Fruit fly (Drosophila melanogaster) whole organism, embryonic: Measurements from ENCODE around the gene CG42449.

ENCODE experiments used
- Abd-B ChIP-seq: fragments of 200-800 bp; sonication (Bioruptor generic); optimal IDR thresholded peaks from 2 replicates; lab custom pipeline; 2018; ENCODE audit warnings: missing biosample characterization, mild to moderate bottlenecking, missing genetic modification characterization, moderate library complexity
- Atf3 ChIP-seq: fragments of 200-800 bp; sonication (Bioruptor generic); optimal IDR thresholded peaks from 3 replicates; lab custom pipeline; 2016; ENCODE audit warnings: missing biosample characterization, missing genetic modification characterization
- B-H2 ChIP-seq: fragments of 200-800 bp; sonication (Bioruptor generic); optimal IDR thresholded peaks from 2 replicates; lab custom pipeline; 2018; ENCODE audit warnings: missing biosample characterization, mild to moderate bottlenecking, missing genetic modification characterization
- CG10431 ChIP-seq: fragments of 200-800 bp; sonication (Bioruptor generic); optimal IDR thresholded peaks from 3 replicates; lab custom pipeline; 2018; ENCODE audit warnings: missing biosample characterization, mild to moderate bottlenecking, missing genetic modification characterization
- CG11504 ChIP-seq: fragments of 200-800 bp; sonication (Bioruptor generic); optimal IDR thresholded peaks from 3 replicates; lab custom pipeline; 2019; ENCODE audit warnings: missing biosample characterization, mild to moderate bottlenecking, missing genetic modification characterization, moderate library complexity
- CG12299 ChIP-seq: fragments of 200-800 bp; sonication (Bioruptor generic); optimal IDR thresholded peaks from 2 replicates; lab custom pipeline; 2018; ENCODE audit warnings: missing biosample characterization, mild to moderate bottlenecking, missing genetic modification characterization
- CG14965 ChIP-seq: fragments of 200-800 bp; sonication (Bioruptor generic); optimal IDR thresholded peaks from 2 replicates; lab custom pipeline; 2016; ENCODE audit warnings: missing biosample characterization, missing genetic modification characterization, borderline replicate concordance
- CG16813 ChIP-seq: fragments of 200-800 bp; sonication (Bioruptor generic); IDR thresholded peaks from 3 replicates; pipeline ENCODE4 v1.3.6; 2022; ENCODE audit warnings: missing biosample characterization, missing genetic modification characterization; ENCODE audit not compliant: partially characterized antibody
- CG17186 ChIP-seq: fragments of 200-800 bp; sonication (Bioruptor generic); optimal IDR thresholded peaks from 3 replicates; lab custom pipeline; 2017; ENCODE audit warnings: missing biosample characterization, missing genetic modification reagents, missing genetic modification characterization
- CG30020 ChIP-seq: fragments of 200-800 bp; optimal IDR thresholded peaks from 2 replicates; lab custom pipeline; 2019; ENCODE audit warnings: missing biosample characterization, mild to moderate bottlenecking, missing genetic modification characterization, moderate library complexity
- CG33557 ChIP-seq: fragments of 200-800 bp; sonication (Bioruptor generic); optimal IDR thresholded peaks from 2 replicates; lab custom pipeline; 2019; ENCODE audit warnings: missing biosample characterization, mild to moderate bottlenecking, missing genetic modification characterization, moderate library complexity
- CG34376 ChIP-seq: fragments of 200-800 bp; sonication (Bioruptor generic); optimal IDR thresholded peaks from 2 replicates; lab custom pipeline; 2018; ENCODE audit warnings: missing biosample characterization, mild to moderate bottlenecking, missing genetic modification characterization
- CG3726 ChIP-seq: fragments of 200-800 bp; sonication (Bioruptor generic); IDR thresholded peaks from 3 replicates; pipeline ENCODE4, ENCODE4 v1.3.6; 2022; ENCODE audit warnings: missing biosample characterization, missing genetic modification characterization
- CG4360 ChIP-seq: fragments of 200-800 bp; sonication (Bioruptor generic); IDR thresholded peaks from 2 replicates; pipeline ENCODE4 v1.3.6; 2022; ENCODE audit warnings: missing biosample characterization, missing genetic modification characterization
- CG4617 ChIP-seq: fragments of 200-800 bp; sonication (Bioruptor generic); optimal IDR thresholded peaks from 3 replicates; lab custom pipeline; 2016; ENCODE audit warnings: missing biosample characterization, missing genetic modification characterization, borderline replicate concordance
- CG6272 ChIP-seq: fragments of 200-800 bp; sonication (Bioruptor generic); IDR thresholded peaks from 2 replicates; pipeline ENCODE4 v1.3.6; 2022; ENCODE audit warnings: missing biosample characterization, missing genetic modification characterization
- CG6791 ChIP-seq: fragments of 200-800 bp; sonication (Bioruptor generic); IDR thresholded peaks from 3 replicates; pipeline ENCODE4 v1.3.6; 2022; ENCODE audit warnings: missing biosample characterization, missing genetic modification characterization; ENCODE audit not compliant: partially characterized antibody
- CG7928 ChIP-seq: fragments of 200-800 bp; sonication (Bioruptor generic); optimal IDR thresholded peaks from 2 replicates; lab custom pipeline; 2017; ENCODE audit warnings: missing biosample characterization, mild to moderate bottlenecking, missing genetic modification characterization
- CHES-1-like ChIP-seq: fragments of 200-800 bp; sonication (Bioruptor generic); optimal IDR thresholded peaks from 2 replicates; lab custom pipeline; 2016; ENCODE audit warnings: missing biosample characterization, missing genetic modification characterization
- CrebB ChIP-seq: fragments of 200-800 bp; sonication (Bioruptor generic); optimal IDR thresholded peaks from 3 replicates; lab custom pipeline; 2018; ENCODE audit warnings: missing biosample characterization, mild to moderate bottlenecking, missing genetic modification characterization
- Dll ChIP-seq: fragments of 200-800 bp; sonication (Bioruptor generic); IDR thresholded peaks from 4 replicates; pipeline ENCODE4 v1.3.6; 2022; ENCODE audit warnings: missing biosample characterization, missing genetic modification characterization; ENCODE audit not compliant: partially characterized antibody
- Dref ChIP-seq: fragments of 200-800 bp; sonication (Bioruptor generic); IDR thresholded peaks from 2 replicates; pipeline ENCODE4 v1.3.6; 2022; ENCODE audit warnings: missing biosample characterization, missing genetic modification characterization
- Eip74EF ChIP-seq, 2 experiments: fragments of 200-800 bp in 1 of 2; fragments of >200 bp in 1 of 2; sonication (Bioruptor generic) in 1 of 2; optimal IDR thresholded peaks; 2 replicates each; lab custom pipeline; 2017 to 2019; ENCODE audit warnings: missing biosample characterization in 2 of 2, missing genetic modification characterization in 2 of 2, mild to moderate bottlenecking in 1 of 2, moderate library complexity in 1 of 2
- HLH54F ChIP-seq: fragments of 200-800 bp; sonication (Bioruptor generic); optimal IDR thresholded peaks from 3 replicates; lab custom pipeline; 2016; ENCODE audit warnings: missing biosample characterization, missing genetic modification characterization
- MBD-R2 ChIP-seq: fragments of 200-800 bp; sonication (Bioruptor generic); IDR thresholded peaks from 2 replicates; pipeline ENCODE4 v1.3.6; 2022; ENCODE audit warnings: missing biosample characterization, missing genetic modification characterization
- MESR4 ChIP-seq: fragments of 200-800 bp; sonication (Bioruptor generic); optimal IDR thresholded peaks from 2 replicates; lab custom pipeline; 2018; ENCODE audit warnings: missing biosample characterization, mild to moderate bottlenecking, missing genetic modification characterization, moderate library complexity
- Nf-YA ChIP-seq: fragments of 200-800 bp; sonication (Bioruptor generic); IDR thresholded peaks from 2 replicates; pipeline ENCODE4 v1.3.6; 2022; ENCODE audit warnings: missing biosample characterization, missing genetic modification characterization
- Nf-YC ChIP-seq: fragments of 200-800 bp; optimal IDR thresholded peaks from 3 replicates; lab custom pipeline; 2019; ENCODE audit warnings: missing biosample characterization, mild to moderate bottlenecking, missing genetic modification characterization, moderate library complexity
- Oaz ChIP-seq: fragments of 200-800 bp; sonication (Bioruptor generic); IDR thresholded peaks from 2 replicates; pipeline ENCODE4 v1.3.6; 2022; ENCODE audit warnings: missing biosample characterization, missing genetic modification characterization
- Optix ChIP-seq: fragments of 200-800 bp; sonication (Bioruptor generic); IDR thresholded peaks from 3 replicates; pipeline ENCODE4 v1.3.6; 2022; ENCODE audit warnings: missing biosample characterization, missing genetic modification characterization
- Stat92E ChIP-seq, 3 experiments: fragments of >200 bp in 2 of 3; fragments of 200-800 bp in 1 of 3; sonication (Bioruptor generic) in 1 of 3; optimal IDR thresholded peaks; 2 replicates each; lab custom pipeline; 2017 to 2019; ENCODE audit warnings: missing biosample characterization in 3 of 3, missing genetic modification characterization in 3 of 3, mild to moderate bottlenecking in 1 of 3, moderate library complexity in 1 of 3
- bbx ChIP-seq: fragments of 200-800 bp; sonication (Bioruptor generic); IDR thresholded peaks from 2 replicates; pipeline ENCODE4 v1.3.6; 2022; ENCODE audit warnings: missing biosample characterization, missing genetic modification characterization; ENCODE audit not compliant: partially characterized antibody
- cato ChIP-seq: fragments of 200-800 bp; sonication (Bioruptor generic); optimal IDR thresholded peaks from 2 replicates; lab custom pipeline; 2016; ENCODE audit warnings: missing biosample characterization, missing genetic modification characterization, borderline replicate concordance
- dan ChIP-seq: fragments of 200-800 bp; sonication (Bioruptor generic); IDR thresholded peaks from 2 replicates; pipeline ENCODE4 v1.3.6; 2022; ENCODE audit warnings: missing biosample characterization, missing genetic modification characterization
- eve ChIP-seq, 2 experiments: fragments of >200 bp; optimal IDR thresholded peaks; 2 replicates each; lab custom pipeline; 2017; ENCODE audit warnings: missing biosample characterization in 2 of 2, missing genetic modification characterization in 2 of 2
- gcm2 ChIP-seq: fragments of 200-800 bp; sonication (Bioruptor generic); optimal IDR thresholded peaks from 2 replicates; lab custom pipeline; 2016; ENCODE audit warnings: missing biosample characterization, missing genetic modification characterization
- gro ChIP-seq: fragments of 200-800 bp; sonication (Bioruptor generic); optimal IDR thresholded peaks from 2 replicates; lab custom pipeline; 2016; ENCODE audit warnings: missing biosample characterization, missing genetic modification characterization
- hbn ChIP-seq: fragments of 200-800 bp; sonication (Bioruptor generic); IDR thresholded peaks from 2 replicates; pipeline ENCODE4 v1.3.6; 2022; ENCODE audit warnings: missing biosample characterization, missing genetic modification characterization; ENCODE audit not compliant: partially characterized antibody
- her ChIP-seq: fragments of 200-800 bp; sonication (Bioruptor generic); optimal IDR thresholded peaks from 2 replicates; lab custom pipeline; 2016; ENCODE audit warnings: missing biosample characterization, missing genetic modification characterization
- ind ChIP-seq: fragments of 200-800 bp; sonication (Bioruptor generic); optimal IDR thresholded peaks from 3 replicates; lab custom pipeline; 2016; ENCODE audit warnings: missing biosample characterization, missing genetic modification characterization
- jigr1 ChIP-seq: fragments of 200-800 bp; sonication (Bioruptor generic); IDR thresholded peaks from 3 replicates; pipeline ENCODE4 v1.3.6; 2022; ENCODE audit warnings: missing biosample characterization, missing genetic modification characterization
- sim ChIP-seq: fragments of 200-800 bp; sonication (Bioruptor generic); IDR thresholded peaks from 2 replicates; pipeline ENCODE4 v1.3.6; 2022; ENCODE audit warnings: missing biosample characterization, missing genetic modification characterization
- sisA ChIP-seq: fragments of 200-800 bp; sonication (Bioruptor generic); IDR thresholded peaks from 2 replicates; pipeline ENCODE4 v1.3.6; 2022; ENCODE audit warnings: missing biosample characterization, missing genetic modification characterization
- slou ChIP-seq: fragments of 200-800 bp; sonication (Bioruptor generic); optimal IDR thresholded peaks from 3 replicates; lab custom pipeline; 2016; ENCODE audit warnings: missing biosample characterization, missing genetic modification characterization
- ssp ChIP-seq: fragments of 200-800 bp; sonication (Bioruptor generic); IDR thresholded peaks from 2 replicates; pipeline ENCODE4 v1.3.6; 2022; ENCODE audit warnings: missing biosample characterization, missing genetic modification characterization
- unc-4 ChIP-seq: fragments of 200-800 bp; sonication (Bioruptor generic); IDR thresholded peaks from 2 replicates; pipeline ENCODE4 v1.3.6; 2022; ENCODE audit warnings: missing biosample characterization, missing genetic modification characterization; ENCODE audit not compliant: partially characterized antibody
- wdn ChIP-seq: fragments of 200-800 bp; sonication (Bioruptor generic); IDR thresholded peaks from 2 replicates; pipeline ENCODE4 v1.3.6; 2022; ENCODE audit warnings: missing biosample characterization, missing genetic modification characterization
- zfh2 ChIP-seq: fragments of 200-800 bp; sonication (Bioruptor generic); optimal IDR thresholded peaks from 2 replicates; lab custom pipeline; 2016; ENCODE audit warnings: missing biosample characterization, missing genetic modification characterization

The CG42449 gene

dm6 chrX:5679933-5680667 lies 2.9 kb upstream of the CG42449 start, which contains the start of the genes Tre1 and Gr5a (continued):
- TF ChIP-seq CG4360 (GFP tag; lab: Robert Waterston, UW) = 0 out of 2 replicates have a peak, but pooled peaks have one; percentile 43
- TF ChIP-seq CG6791 (GFP tag; lab: Robert Waterston, UW) = no peak; the same call in 2 of the 3 replicates
- TF ChIP-seq sim = no peak
- TF ChIP-seq CG33557 (GFP tag; lab: Kevin White, UChicago) = no peak
- TF ChIP-seq Dll (GFP tag; lab: Robert Waterston, UW) = peak; percentile 37; the same call in 1 of the 4 replicates
- no peak for TF ChIP-seq ssp
- no peak for TF ChIP-seq wdn (GFP tag; lab: Robert Waterston, UW)
- TF ChIP-seq CG34376 = no peak
- 0 out of 3 replicates have a peak, but pooled peaks have one; percentile 21 for TF ChIP-seq CG16813 (GFP tag; lab: Robert Waterston, UW)
- TF ChIP-seq CrebB (tag; lab: Kevin White, UChicago) = no peak
- no peak for TF ChIP-seq Nf-YC (tag; lab: Kevin White, UChicago)
- TF ChIP-seq ind (GFP tag; lab: Kevin White, UChicago) = no peak
- no peak for TF ChIP-seq her (GFP tag; lab: Kevin White, UChicago)
- TF ChIP-seq cato = no peak
- peak; percentile 47; the same call in 1 of the 2 replicates for TF ChIP-seq bbx
- no peak for TF ChIP-seq CG17186
- no peak for TF ChIP-seq CG3726
- TF ChIP-seq Stat92E (GFP tag; optimal IDR thresholded peaks at IDR 0.05; lab: Kevin White, UChicago) = no peak
- no peak for TF ChIP-seq eve (GFP tag; optimal IDR thresholded peaks at IDR 0.05; lab: Kevin White, UChicago)
- TF ChIP-seq MESR4 = no peak
- TF ChIP-seq CG7928 (GFP tag; lab: Kevin White, UChicago) = no peak
- TF ChIP-seq gcm2 = no peak
- TF ChIP-seq Oaz (GFP tag; lab: Robert Waterston, UW) = no peak
- TF ChIP-seq B-H2 (GFP tag; lab: Kevin White, UChicago) = no peak
- no peak for TF ChIP-seq CG14965
- no peak for TF ChIP-seq unc-4 (GFP tag; lab: Robert Waterston, UW)
- TF ChIP-seq dan (GFP tag; lab: Robert Waterston, UW) = no peak
- peak; percentile 51 for TF ChIP-seq Dref (GFP tag; lab: Robert Waterston, UW)
- TF ChIP-seq, all 482 proteins: peak for 18

dm6 chrX:5689417-5690215 lies 6.6 kb downstream of the CG42449 start, which contains the start of the genes PGAP1 and cv:
Gene PGAP1 (minus strand): TSS chrX:5689473.
Gene cv (plus strand): TSS chrX:5690002.
- TF ChIP-seq CG11504 (tag; lab: Kevin White, UChicago) (no peak), Atf3 (no peak), Nf-YA (GFP tag; lab: Robert Waterston, UW) (no peak), HLH54F (GFP tag; lab: Kevin White, UChicago) (peak; percentile 37), jigr1 (GFP tag; lab: Robert Waterston, UW) (no peak), Abd-B (GFP tag; lab: Kevin White, UChicago) (no peak), CG30020 (tag; lab: Kevin White, UChicago) (peak; percentile 6), slou (GFP tag; lab: Kevin White, UChicago) (no peak), CG10431 (GFP tag; lab: Kevin White, UChicago) (no peak), ind (GFP tag; lab: Kevin White, UChicago) (peak; percentile 4), CHES-1-like (GFP tag; lab: Kevin White, UChicago) (no peak), MBD-R2 (GFP tag; lab: Robert Waterston, UW) (peak; percentile 67; the same call in 1 of the 2 replicates), CG12299 (tag; lab: Kevin White, UChicago) (no peak), sisA (no peak), zfh2 (GFP tag; lab: Kevin White, UChicago) (peak; percentile 17), hbn (GFP tag; lab: Robert Waterston, UW) (peak; percentile 64), Eip74EF (GFP tag; optimal IDR thresholded peaks at IDR 0.05; lab: Kevin White, UChicago) (no peak), CG4617 (peak; percentile 26), Optix (GFP tag; lab: Robert Waterston, UW) (no peak), gro (GFP tag; lab: Kevin White, UChicago) (no peak), CG6272 (GFP tag; lab: Robert Waterston, UW) (no peak), CG6791 (GFP tag; lab: Robert Waterston, UW) (peak; percentile 84)
